Fruit fly (Drosophila melanogaster): ENCODE data around the gene CG5104.
A peak's percentile ranks its signal among the peaks of the same experiment; 100 is the strongest.

The CG5104 gene

DNA sequence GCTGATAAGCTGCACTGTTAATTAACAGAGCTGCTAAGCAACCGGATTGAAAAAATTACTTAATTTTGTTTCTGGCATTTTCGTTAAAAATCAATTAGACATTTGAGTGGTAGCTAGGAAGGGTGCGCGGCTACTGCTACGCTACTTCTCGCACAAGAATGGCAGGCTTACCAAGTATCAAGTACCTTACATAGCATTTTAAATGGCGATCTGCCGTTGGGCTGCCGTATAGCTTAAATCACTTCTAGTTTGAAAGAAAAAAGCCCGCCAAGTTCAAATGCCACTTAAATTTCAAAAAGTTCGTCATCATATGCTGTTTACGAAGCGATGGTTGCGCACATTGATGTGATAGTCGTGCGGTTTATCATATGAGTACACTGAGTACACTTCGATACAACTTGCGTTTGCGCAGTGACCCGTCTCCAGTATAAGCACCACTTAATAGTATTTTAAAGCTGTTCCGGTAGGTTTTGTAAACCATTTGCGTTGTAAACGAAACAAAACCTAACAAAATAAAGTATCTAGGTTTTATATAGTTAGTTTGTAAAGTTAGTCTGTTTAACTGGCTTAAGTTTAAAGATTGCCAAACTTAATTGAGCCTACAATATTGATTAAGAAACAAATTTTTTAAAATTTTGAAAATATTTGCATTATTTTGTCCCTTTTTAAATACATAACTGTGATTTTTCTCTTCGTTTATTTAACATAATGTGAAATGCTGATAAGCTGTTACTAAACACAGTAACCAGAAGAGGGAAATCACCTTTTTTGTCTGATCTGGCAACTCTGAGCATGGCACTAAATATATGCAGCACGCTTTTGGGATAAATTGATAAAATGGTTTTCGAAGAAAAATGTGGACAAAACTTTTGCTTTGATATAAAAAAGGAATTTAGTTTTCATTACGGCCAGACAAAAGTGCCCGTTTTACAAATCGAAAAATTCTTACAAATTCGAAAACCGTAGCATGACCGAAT, 20.5 kb downstream of the CG5104 start:
- TF ChIP-seq Myc (optimal IDR thresholded peaks at IDR 0.05) (peak; percentile 65), brk (GFP tag; optimal IDR thresholded peaks at IDR 0.05) (peak; percentile 12), N (GFP tag; optimal IDR thresholded peaks at IDR 0.05) (peak; percentile 35), sv (GFP tag; optimal IDR thresholded peaks at IDR 0.05) (no peak), Vsx2 (GFP tag; optimal IDR thresholded peaks at IDR 0.05; ENCODE audit: partially characterized antibody) (peak; percentile 62)

DNA sequence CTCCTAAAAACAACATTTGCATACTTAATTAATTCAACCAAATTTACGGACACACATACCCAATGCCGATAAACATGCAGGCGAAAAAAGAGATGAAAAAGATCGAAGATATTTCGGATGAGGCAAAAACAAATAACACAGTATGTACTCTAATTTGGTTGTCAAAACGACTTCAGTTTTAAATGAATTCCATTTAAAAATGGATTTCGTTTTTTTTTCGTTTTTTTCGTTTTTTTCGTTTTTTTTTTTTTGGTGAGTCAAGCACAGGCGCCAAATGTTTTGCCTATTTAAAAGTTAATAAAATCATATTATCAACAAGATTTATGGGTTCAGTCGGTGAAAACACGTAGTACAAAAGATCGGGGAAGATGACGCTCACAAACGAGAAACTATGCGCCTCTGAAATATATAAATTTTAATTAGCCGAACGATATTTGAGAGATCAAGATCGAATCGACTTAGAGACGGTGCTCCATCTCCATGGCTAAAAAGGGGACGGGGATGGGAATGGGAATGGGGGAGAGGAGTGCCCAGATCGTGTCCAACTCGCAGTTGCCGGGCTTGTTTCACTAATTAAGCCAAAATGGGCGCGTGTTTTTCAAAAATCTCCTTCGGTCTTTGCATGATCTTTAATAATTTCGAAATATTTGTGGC, 27.5 kb downstream of the CG5104 start:
- TF ChIP-seq HLH106 (tag; optimal IDR thresholded peaks at IDR 0.05), result no peak
- no peak for TF ChIP-seq brk (GFP tag; optimal IDR thresholded peaks at IDR 0.05)
- no peak for TF ChIP-seq lola (GFP tag; optimal IDR thresholded peaks at IDR 0.05)
- TF ChIP-seq jim (GFP tag; optimal IDR thresholded peaks at IDR 0.05), result no peak
- no peak for TF ChIP-seq Rel (GFP tag; optimal IDR thresholded peaks at IDR 0.05)
- TF ChIP-seq Rel (tag; optimal IDR thresholded peaks at IDR 0.05), result no peak
- no peak for TF ChIP-seq CG9705 (GFP tag; optimal IDR thresholded peaks at IDR 0.05)
- TF ChIP-seq CG32264 (GFP tag; optimal IDR thresholded peaks at IDR 0.05), result no peak
- no peak for TF ChIP-seq N (GFP tag; optimal IDR thresholded peaks at IDR 0.05)
- no peak for TF ChIP-seq ey (GFP tag; optimal IDR thresholded peaks at IDR 0.05)
- TF ChIP-seq Hnf4 (GFP tag; optimal IDR thresholded peaks at IDR 0.05), result no peak

DNA sequence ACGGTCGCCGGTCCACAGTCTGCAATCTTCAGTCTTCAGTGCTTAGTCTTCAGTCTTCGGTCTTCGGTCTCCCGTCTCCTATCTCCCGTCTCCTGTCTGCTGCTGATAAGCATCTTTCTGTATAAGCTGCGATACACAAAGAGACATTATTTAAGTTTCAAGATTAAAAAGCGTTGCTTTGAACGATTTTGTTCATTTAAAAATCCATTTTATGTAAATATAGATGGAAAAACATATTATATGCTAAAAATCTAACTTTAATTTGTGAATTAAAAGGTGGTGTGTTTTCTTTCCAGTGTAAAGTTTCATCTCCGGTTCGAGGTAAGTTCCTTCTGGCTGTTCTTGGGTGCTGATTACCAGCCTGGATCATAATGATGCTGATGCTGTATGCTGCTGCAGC, 28.5 kb downstream of the CG5104 start:
- peak; percentile 51 for TF ChIP-seq brk (GFP tag; optimal IDR thresholded peaks at IDR 0.05)
- TF ChIP-seq dmrt93B (GFP tag; optimal IDR thresholded peaks at IDR 0.05), result peak; percentile 23
- TF ChIP-seq woc (GFP tag; optimal IDR thresholded peaks at IDR 0.05), result peak; percentile 70
- TF ChIP-seq foxo (GFP tag; optimal IDR thresholded peaks at IDR 0.05), result peak in 1 of 2 experiments; percentile 76
- peak; percentile 65 for TF ChIP-seq Sp1 (GFP tag; optimal IDR thresholded peaks at IDR 0.05)
- TF ChIP-seq Hnf4 (GFP tag; optimal IDR thresholded peaks at IDR 0.05), result peak; percentile 55
- TF ChIP-seq ey (GFP tag; optimal IDR thresholded peaks at IDR 0.05), result peak; percentile 76
- peak; percentile 68 for TF ChIP-seq br (GFP tag; optimal IDR thresholded peaks at IDR 0.05)
- TF ChIP-seq sage (GFP tag; optimal IDR thresholded peaks at IDR 0.05), result peak; percentile 41
- peak; percentile 66 for TF ChIP-seq psq (GFP tag; optimal IDR thresholded peaks at IDR 0.05)
- TF ChIP-seq Hr83 (GFP tag; optimal IDR thresholded peaks at IDR 0.05; ENCODE audit: poor library complexity, severe bottlenecking), result no peak
- TF ChIP-seq OdsH (GFP tag; optimal IDR thresholded peaks at IDR 0.05), result peak; percentile 77
- TF ChIP-seq HLH106 (tag; optimal IDR thresholded peaks at IDR 0.05), result peak; percentile 63
- TF ChIP-seq rgr (GFP tag; optimal IDR thresholded peaks at IDR 0.05), result peak; percentile 81
- no peak for TF ChIP-seq Mio (GFP tag; optimal IDR thresholded peaks at IDR 0.05)
- TF ChIP-seq fru (GFP tag; optimal IDR thresholded peaks at IDR 0.05), result peak; percentile 78
- no peak for TF ChIP-seq tai (GFP tag; optimal IDR thresholded peaks at IDR 0.05)
- no peak for TF ChIP-seq usp (GFP tag; optimal IDR thresholded peaks at IDR 0.05)
- TF ChIP-seq h (GFP tag; optimal IDR thresholded peaks at IDR 0.05), result peak; percentile 77
- no peak for TF ChIP-seq Jra (GFP tag; optimal IDR thresholded peaks at IDR 0.05)

DNA sequence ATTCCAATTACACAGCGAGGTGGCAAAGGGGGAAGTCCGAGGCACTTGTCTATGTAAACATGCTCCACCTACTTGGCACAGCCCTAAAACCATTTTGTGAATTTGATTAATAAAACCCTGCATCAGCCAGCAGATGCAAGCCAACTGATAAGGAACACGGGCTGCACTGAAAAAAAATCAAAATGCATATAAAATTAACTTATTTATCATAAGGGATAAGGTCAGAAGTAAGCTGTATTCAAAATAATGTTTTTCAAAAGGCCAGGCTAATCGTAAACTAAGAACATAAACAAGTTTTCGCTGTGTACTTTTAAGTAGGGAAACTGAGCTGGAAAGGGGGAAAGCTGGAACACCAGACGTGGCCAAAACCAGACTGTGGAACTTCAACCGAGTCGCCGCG, 31.1 kb downstream of the CG5104 start:
- TF ChIP-seq CG9705 (GFP tag; optimal IDR thresholded peaks at IDR 0.05) (no peak), rgr (GFP tag; optimal IDR thresholded peaks at IDR 0.05) (peak; percentile 12), Jra (GFP tag; optimal IDR thresholded peaks at IDR 0.05) (no peak), jim (GFP tag; optimal IDR thresholded peaks at IDR 0.05) (no peak), ey (GFP tag; optimal IDR thresholded peaks at IDR 0.05) (peak; percentile 25), Mio (GFP tag; optimal IDR thresholded peaks at IDR 0.05) (no peak), Dif (GFP tag; optimal IDR thresholded peaks at IDR 0.05; ENCODE audit: partially characterized antibody) (no peak), Vsx2 (GFP tag; optimal IDR thresholded peaks at IDR 0.05; ENCODE audit: partially characterized antibody) (no peak), foxo (GFP tag; optimal IDR thresholded peaks at IDR 0.05) (peak in 1 of 2 experiments; percentile 55), dsf (GFP tag; optimal IDR thresholded peaks at IDR 0.05; ENCODE audit: borderline replicate concordance) (no peak), lola (GFP tag; optimal IDR thresholded peaks at IDR 0.05) (no peak), Hnf4 (GFP tag; optimal IDR thresholded peaks at IDR 0.05) (peak; percentile 23), dl (GFP tag; optimal IDR thresholded peaks at IDR 0.05; ENCODE audit: insufficient read depth in 1 of 2, partially characterized antibody in 2 of 2) (no peak), sv (GFP tag; optimal IDR thresholded peaks at IDR 0.05) (no peak), fru (GFP tag; optimal IDR thresholded peaks at IDR 0.05) (peak; percentile 55), woc (GFP tag; optimal IDR thresholded peaks at IDR 0.05) (peak; percentile 19), h (GFP tag; optimal IDR thresholded peaks at IDR 0.05) (peak; percentile 56), OdsH (GFP tag; optimal IDR thresholded peaks at IDR 0.05) (peak; percentile 20), br (GFP tag; optimal IDR thresholded peaks at IDR 0.05) (peak; percentile 23)
